Worm (Caenorhabditis elegans): Measurements from ENCODE around the gene dlc-3.

Gene dlc-3

ce11 chrIV:16397845-16398607, 34.0 kb upstream of the dlc-3 start:
- TF ChIP-seq aly-1 (tag; optimal IDR thresholded peaks at IDR 0.05): peak; percentile 82
- peak; percentile 90 for TF ChIP-seq hmg-4 (GFP tag; optimal IDR thresholded peaks at IDR 0.05)
- TF ChIP-seq tbx-37 (GFP tag; conservative IDR thresholded peaks at IDR 0.05): peak; percentile 66
- TF ChIP-seq B0310.2 (tag; optimal IDR thresholded peaks at IDR 0.05): peak; percentile 75
- TF ChIP-seq tbx-11 (GFP tag; IDR thresholded peaks at IDR 0.05): peak; percentile 68
- TF ChIP-seq ceh-36 (tag; optimal IDR thresholded peaks at IDR 0.05): peak; percentile 72
- peak; percentile 41 for TF ChIP-seq ets-7 (tag; optimal IDR thresholded peaks at IDR 0.05)
- TF ChIP-seq pes-1 (GFP tag; IDR thresholded peaks at IDR 0.05): peak; percentile 90
- TF ChIP-seq ceh-13 (GFP tag; optimal IDR thresholded peaks at IDR 0.05): peak; percentile 52
- TF ChIP-seq F13C5.2 (tag; optimal IDR thresholded peaks at IDR 0.05): peak; percentile 61
- peak; percentile 82 for TF ChIP-seq scrt-1 (GFP tag; IDR thresholded peaks at IDR 0.05)
- peak; percentile 85 for TF ChIP-seq flt-1 (GFP tag; IDR thresholded peaks at IDR 0.05)
- TF ChIP-seq hnd-1 (tag; optimal IDR thresholded peaks at IDR 0.05): peak; percentile 15
- TF ChIP-seq ama-1 (optimal IDR thresholded peaks at IDR 0.05): peak; percentile 74
- TF ChIP-seq sea-1 (GFP tag; conservative IDR thresholded peaks at IDR 0.05): peak; percentile 80
- TF ChIP-seq tra-4 (tag; optimal IDR thresholded peaks at IDR 0.05): peak; percentile 82
- no peak for TF ChIP-seq hmbx-1 (tag; optimal IDR thresholded peaks at IDR 0.05)

ce11 chrIV:16399017-16399416, 33.0 kb upstream of the dlc-3 start:
- TF ChIP-seq ets-7 (tag; optimal IDR thresholded peaks at IDR 0.05) (no peak), sea-1 (GFP tag; conservative IDR thresholded peaks at IDR 0.05) (peak; percentile 82), tbx-37 (GFP tag; conservative IDR thresholded peaks at IDR 0.05) (peak; percentile 63), ama-1 (optimal IDR thresholded peaks at IDR 0.05) (peak; percentile 54), ceh-36 (tag; optimal IDR thresholded peaks at IDR 0.05) (peak; percentile 66), B0310.2 (tag; optimal IDR thresholded peaks at IDR 0.05) (peak; percentile 29), hnd-1 (tag; optimal IDR thresholded peaks at IDR 0.05) (peak; percentile 48), tra-4 (tag; optimal IDR thresholded peaks at IDR 0.05) (no peak), pes-1 (GFP tag; IDR thresholded peaks at IDR 0.05) (peak; percentile 87), hmg-4 (GFP tag; optimal IDR thresholded peaks at IDR 0.05) (peak; percentile 22), hmbx-1 (tag; optimal IDR thresholded peaks at IDR 0.05) (no peak), scrt-1 (GFP tag; IDR thresholded peaks at IDR 0.05) (peak; percentile 73), F13C5.2 (tag; optimal IDR thresholded peaks at IDR 0.05) (no peak), flt-1 (GFP tag; IDR thresholded peaks at IDR 0.05) (peak; percentile 78), tbx-11 (GFP tag; IDR thresholded peaks at IDR 0.05) (peak; percentile 67; the same call in 1 of the 2 replicates), ceh-13 (GFP tag; optimal IDR thresholded peaks at IDR 0.05) (peak; percentile 68), aly-1 (tag; optimal IDR thresholded peaks at IDR 0.05) (no peak)

- TF ChIP-seq ceh-36 (tag; optimal IDR thresholded peaks at IDR 0.05) (no peak), flt-1 (GFP tag; IDR thresholded peaks at IDR 0.05) (no peak), ceh-13 (GFP tag; optimal IDR thresholded peaks at IDR 0.05) (no peak), hmbx-1 (tag; optimal IDR thresholded peaks at IDR 0.05) (no peak)
Observed at ce11 chrIV:16399776-16400368, 32.2 kb upstream of the dlc-3 start, which contains the start of gene Y65A5A.1. Gene Y65A5A.1, minus strand, starts transcription at chrIV:16399826.

- 0 out of 2 replicates have a peak, but pooled peaks have one; percentile 12 for TF ChIP-seq tbx-37 (GFP tag; conservative IDR thresholded peaks at IDR 0.05)
- TF ChIP-seq flt-1 (GFP tag; IDR thresholded peaks at IDR 0.05): peak; percentile 50
- TF ChIP-seq ceh-13 (GFP tag; optimal IDR thresholded peaks at IDR 0.05): peak; percentile 29
- no peak for TF ChIP-seq hmbx-1 (tag; optimal IDR thresholded peaks at IDR 0.05)
- TF ChIP-seq ets-7 (tag; optimal IDR thresholded peaks at IDR 0.05): peak; percentile 29
- TF ChIP-seq ama-1 (optimal IDR thresholded peaks at IDR 0.05): no peak
- peak; percentile 6 for TF ChIP-seq aly-1 (tag; optimal IDR thresholded peaks at IDR 0.05)
- TF ChIP-seq scrt-1 (GFP tag; IDR thresholded peaks at IDR 0.05): peak; percentile 65; the same call in 1 of the 2 replicates
- 0 out of 2 replicates have a peak, but pooled peaks have one; percentile 16 for TF ChIP-seq tbx-11 (GFP tag; IDR thresholded peaks at IDR 0.05)
- no peak for TF ChIP-seq F13C5.2 (tag; optimal IDR thresholded peaks at IDR 0.05)
- TF ChIP-seq hmg-4 (GFP tag; optimal IDR thresholded peaks at IDR 0.05): no peak
- TF ChIP-seq pes-1 (GFP tag; IDR thresholded peaks at IDR 0.05): peak; percentile 80
- peak; percentile 7 for TF ChIP-seq hnd-1 (tag; optimal IDR thresholded peaks at IDR 0.05)
Observed at ce11 chrIV:16400412-16401381, 31.3 kb upstream of the dlc-3 start.

- TF ChIP-seq scrt-1 (GFP tag; IDR thresholded peaks at IDR 0.05): no peak
- no peak for TF ChIP-seq tbx-37 (GFP tag; conservative IDR thresholded peaks at IDR 0.05)
- no peak for TF ChIP-seq ama-1 (optimal IDR thresholded peaks at IDR 0.05)
- no peak for TF ChIP-seq pes-1 (GFP tag; IDR thresholded peaks at IDR 0.05)
- TF ChIP-seq tra-4 (tag; optimal IDR thresholded peaks at IDR 0.05): no peak
- TF ChIP-seq B0310.2 (tag; optimal IDR thresholded peaks at IDR 0.05): no peak
- no peak for TF ChIP-seq ets-7 (tag; optimal IDR thresholded peaks at IDR 0.05)
- TF ChIP-seq sea-1 (GFP tag; conservative IDR thresholded peaks at IDR 0.05): no peak
- TF ChIP-seq flt-1 (GFP tag; IDR thresholded peaks at IDR 0.05): no peak
- no peak for TF ChIP-seq tbx-11 (GFP tag; IDR thresholded peaks at IDR 0.05)
- TF ChIP-seq ceh-13 (GFP tag; optimal IDR thresholded peaks at IDR 0.05): no peak
- no peak for TF ChIP-seq aly-1 (tag; optimal IDR thresholded peaks at IDR 0.05)
- no peak for TF ChIP-seq hnd-1 (tag; optimal IDR thresholded peaks at IDR 0.05)
- TF ChIP-seq hmg-4 (GFP tag; optimal IDR thresholded peaks at IDR 0.05): no peak
- no peak for TF ChIP-seq hmbx-1 (tag; optimal IDR thresholded peaks at IDR 0.05)
- TF ChIP-seq ceh-36 (tag; optimal IDR thresholded peaks at IDR 0.05): no peak
- no peak for TF ChIP-seq F13C5.2 (tag; optimal IDR thresholded peaks at IDR 0.05)
Observed at ce11 chrIV:16401428-16401827, 30.6 kb upstream of the dlc-3 start.

ce11 chrIV:16403283-16403682, 28.7 kb upstream of the dlc-3 start:
- TF ChIP-seq sea-1 (GFP tag; conservative IDR thresholded peaks at IDR 0.05): no peak
- peak; percentile 51 for TF ChIP-seq ets-7 (tag; optimal IDR thresholded peaks at IDR 0.05)
- no peak for TF ChIP-seq hmbx-1 (tag; optimal IDR thresholded peaks at IDR 0.05)

Measured in whole organism, early embryonic.